Worm (Caenorhabditis elegans) whole organism, L2 larva: ENCODE measurements around the gene F16B12.1.
A peak's percentile ranks its signal among the peaks of the same experiment; 100 is the strongest.

Experiments used
- F13H6.1 ChIP-seq: sonication (generic microtip); optimal IDR thresholded peaks from 2 replicates; lab custom pipeline; 2016; ENCODE audit warnings: missing genetic modification characterization, missing compliant biosample characterization
- R02D3.7 ChIP-seq: fragments of 150-350 bp; optimal IDR thresholded peaks from 2 replicates; lab custom pipeline; 2014; ENCODE audit warnings: missing biosample characterization, missing genetic modification characterization
- Y55F3AM.14 ChIP-seq: fragments of 200-800 bp; sonication (Bioruptor generic); optimal IDR thresholded peaks from 2 replicates; lab custom pipeline; 2018; ENCODE audit warnings: mild to moderate bottlenecking, missing genetic modification characterization, missing compliant biosample characterization
- ZK546.5 ChIP-seq: sonication (generic microtip); optimal IDR thresholded peaks from 2 replicates; lab custom pipeline; 2017; ENCODE audit warnings: missing biosample characterization, missing genetic modification characterization
- alr-1 ChIP-seq: fragments of 150-350 bp; optimal IDR thresholded peaks from 2 replicates; lab custom pipeline; 2014; ENCODE audit warnings: missing biosample characterization, missing genetic modification characterization
- ama-1 ChIP-seq: fragments of 150-350 bp; optimal IDR thresholded peaks from 2 replicates; lab custom pipeline; 2018; ENCODE audit warnings: inconsistent platforms
- blmp-1 ChIP-seq: sonication (generic microtip); optimal IDR thresholded peaks from 2 replicates; lab custom pipeline; 2017; ENCODE audit warnings: missing genetic modification characterization, mild to moderate bottlenecking, missing compliant biosample characterization, antibody characterized with exemption, moderate library complexity; ENCODE audit not compliant: insufficient read depth
- ceh-16 ChIP-seq: fragments of 150-350 bp; optimal IDR thresholded peaks from 2 replicates; lab custom pipeline; 2014; ENCODE audit warnings: missing biosample characterization, missing genetic modification characterization
- ceh-82 ChIP-seq: fragments of 150-350 bp; optimal IDR thresholded peaks from 2 replicates; lab custom pipeline; 2014; ENCODE audit warnings: missing biosample characterization, missing genetic modification characterization
- crh-2 ChIP-seq: sonication (generic microtip); optimal IDR thresholded peaks from 2 replicates; lab custom pipeline; 2017; ENCODE audit warnings: missing biosample characterization, missing genetic modification characterization
- dmd-4 ChIP-seq: sonication (generic microtip); optimal IDR thresholded peaks from 2 replicates; lab custom pipeline; 2017; ENCODE audit warnings: missing biosample characterization, missing genetic modification characterization
- egl-27 ChIP-seq: sonication (generic microtip); optimal IDR thresholded peaks from 3 replicates; lab custom pipeline; 2017; ENCODE audit warnings: missing biosample characterization, missing genetic modification reagents, missing genetic modification characterization
- elt-3 ChIP-seq: sonication (generic microtip); optimal IDR thresholded peaks from 2 replicates; lab custom pipeline; 2017; ENCODE audit warnings: missing biosample characterization, missing genetic modification characterization
- fos-1 ChIP-seq: fragments of 150-350 bp; optimal IDR thresholded peaks from 2 replicates; lab custom pipeline; 2014; ENCODE audit warnings: missing biosample characterization, missing genetic modification characterization
- lin-11 ChIP-seq: fragments of 150-350 bp; sonication (generic microtip); optimal IDR thresholded peaks from 2 replicates; lab custom pipeline; 2014; ENCODE audit warnings: missing biosample characterization, missing genetic modification characterization, inconsistent platforms, mixed read lengths
- lin-13 ChIP-seq: fragments of 150-350 bp; optimal IDR thresholded peaks from 2 replicates; lab custom pipeline; 2014; ENCODE audit warnings: missing biosample characterization, missing genetic modification reagents, missing genetic modification characterization
- lin-39 ChIP-seq: fragments of 150-350 bp; optimal IDR thresholded peaks from 2 replicates; lab custom pipeline; 2014; ENCODE audit warnings: missing biosample characterization, missing genetic modification reagents, missing genetic modification characterization
- lsy-2 ChIP-seq, 2 experiments: fragments of 150-350 bp in 1 of 2; sonication (generic microtip) in 1 of 2; optimal IDR thresholded peaks; 2 replicates each; lab custom pipeline; 2014 to 2017; ENCODE audit warnings: missing biosample characterization in 2 of 2, missing genetic modification characterization in 2 of 2
- mab-5 ChIP-seq: fragments of 150-350 bp; optimal IDR thresholded peaks from 2 replicates; lab custom pipeline; 2014; ENCODE audit warnings: missing biosample characterization, missing genetic modification characterization
- mbf-1 ChIP-seq: sonication (generic microtip); optimal IDR thresholded peaks from 2 replicates; lab custom pipeline; 2017; ENCODE audit warnings: missing biosample characterization, missing genetic modification characterization
- nhr-10 ChIP-seq: sonication (generic microtip); optimal IDR thresholded peaks from 2 replicates; lab custom pipeline; 2017; ENCODE audit warnings: missing biosample characterization, missing genetic modification characterization
- nhr-11 ChIP-seq: fragments of 150-350 bp; optimal IDR thresholded peaks from 2 replicates; lab custom pipeline; 2014; ENCODE audit warnings: missing biosample characterization, missing genetic modification characterization
- nhr-129 ChIP-seq: fragments of 150-350 bp; optimal IDR thresholded peaks from 2 replicates; lab custom pipeline; 2014; ENCODE audit warnings: missing biosample characterization, missing genetic modification characterization
- nhr-21 ChIP-seq: fragments of 150-350 bp; optimal IDR thresholded peaks from 2 replicates; lab custom pipeline; 2014; ENCODE audit warnings: missing biosample characterization, missing genetic modification characterization
- nhr-23 ChIP-seq: fragments of 150-350 bp; optimal IDR thresholded peaks from 2 replicates; lab custom pipeline; 2014; ENCODE audit warnings: missing biosample characterization, missing genetic modification reagents, missing genetic modification characterization
- nhr-25 ChIP-seq: fragments of 150-350 bp; sonication (generic microtip); optimal IDR thresholded peaks from 3 replicates; lab custom pipeline; 2014; ENCODE audit warnings: missing biosample characterization, missing genetic modification characterization
- nhr-6 ChIP-seq: fragments of 150-350 bp; optimal IDR thresholded peaks from 2 replicates; lab custom pipeline; 2014; ENCODE audit warnings: missing biosample characterization, missing genetic modification characterization
- nhr-77 ChIP-seq: fragments of 150-350 bp; optimal IDR thresholded peaks from 2 replicates; lab custom pipeline; 2014; ENCODE audit warnings: missing biosample characterization, missing genetic modification characterization
- sem-4 ChIP-seq: fragments of 150-350 bp; optimal IDR thresholded peaks from 2 replicates; lab custom pipeline; 2014; ENCODE audit warnings: missing biosample characterization, missing genetic modification reagents, missing genetic modification characterization
- skn-1 ChIP-seq: sonication (generic microtip); optimal IDR thresholded peaks from 2 replicates; lab custom pipeline; 2017; ENCODE audit warnings: missing biosample characterization, missing genetic modification characterization
- sma-3 ChIP-seq: sonication (generic microtip); optimal IDR thresholded peaks from 2 replicates; lab custom pipeline; 2016; ENCODE audit warnings: missing genetic modification reagents, missing genetic modification characterization, missing compliant biosample characterization
- sma-9 ChIP-seq, 2 experiments: fragments of 150-350 bp in 1 of 2; sonication (generic microtip) in 1 of 2; optimal IDR thresholded peaks; 2 replicates each; lab custom pipeline; 2014 to 2016; ENCODE audit warnings: missing genetic modification characterization in 2 of 2, mild to moderate bottlenecking in 1 of 2, missing biosample characterization in 1 of 2, missing compliant biosample characterization in 1 of 2, missing genetic modification reagents in 1 of 2, moderate library complexity in 1 of 2
- snpc-4 ChIP-seq: fragments of 150-350 bp; optimal IDR thresholded peaks from 2 replicates; lab custom pipeline; 2014; ENCODE audit warnings: missing biosample characterization, missing genetic modification characterization
- unc-55 ChIP-seq: fragments of 150-350 bp; sonication (generic microtip); optimal IDR thresholded peaks from 3 replicates; lab custom pipeline; 2014; ENCODE audit warnings: missing biosample characterization, missing genetic modification reagents, missing genetic modification characterization
- unc-62 ChIP-seq: fragments of 150-350 bp; optimal IDR thresholded peaks from 2 replicates; lab custom pipeline; 2014; ENCODE audit warnings: missing biosample characterization, missing genetic modification reagents, missing genetic modification characterization
- zag-1 ChIP-seq: fragments of 150-350 bp; optimal IDR thresholded peaks from 2 replicates; lab custom pipeline; 2014; ENCODE audit warnings: missing biosample characterization, missing genetic modification characterization
- ztf-11 ChIP-seq: sonication (generic microtip); optimal IDR thresholded peaks from 2 replicates; lab custom pipeline; 2017; ENCODE audit warnings: missing biosample characterization, missing genetic modification characterization
- ztf-4 ChIP-seq: fragments of 150-350 bp; optimal IDR thresholded peaks from 2 replicates; lab custom pipeline; 2014; ENCODE audit warnings: missing biosample characterization, missing genetic modification characterization

Gene F16B12.1

ce11 chrX:14102474-14102873 is 17.2 kb downstream of the F16B12.1 start:
- no peak for TF ChIP-seq zag-1 (tag; lab: Kevin White, UChicago)
- no peak for TF ChIP-seq nhr-10 (tag; lab: Kevin White, UChicago)
- TF ChIP-seq elt-3 (tag; lab: Kevin White, UChicago) = no peak
- TF ChIP-seq nhr-129 = no peak
- no peak for TF ChIP-seq alr-1 (tag; lab: Kevin White, UChicago)
- no peak for TF ChIP-seq ztf-4 (tag; lab: Kevin White, UChicago)
- no peak for TF ChIP-seq unc-62 (GFP tag; lab: Kevin White, UChicago)
- no peak for TF ChIP-seq skn-1
- TF ChIP-seq lsy-2 (tag; optimal IDR thresholded peaks at IDR 0.05; lab: Kevin White, UChicago) = no peak
- TF ChIP-seq ceh-16 = no peak
- TF ChIP-seq lin-11 (tag; lab: Kevin White, UChicago) = no peak
- no peak for TF ChIP-seq F13H6.1 (tag; lab: Kevin White, UChicago)
- no peak for TF ChIP-seq sem-4 (tag; lab: Kevin White, UChicago)
- no peak for TF ChIP-seq fos-1 (tag; lab: Kevin White, UChicago)
- TF ChIP-seq crh-2 (tag; lab: Kevin White, UChicago) = no peak
- TF ChIP-seq dmd-4 (tag; lab: Kevin White, UChicago) = no peak
- no peak for TF ChIP-seq R02D3.7 (tag; lab: Kevin White, UChicago)
- TF ChIP-seq sma-9 (GFP tag; optimal IDR thresholded peaks at IDR 0.05; lab: Kevin White, UChicago) = no peak
- no peak for TF ChIP-seq sma-9 (tag; optimal IDR thresholded peaks at IDR 0.05; lab: Kevin White, UChicago)
- no peak for TF ChIP-seq lin-39 (tag; lab: Kevin White, UChicago)
- TF ChIP-seq, all 48 proteins: peak for 0

- TF ChIP-seq dmd-4 (tag; lab: Kevin White, UChicago) = no peak
Observed at ce11 chrX:14108245-14108644, 22.9 kb downstream of the F16B12.1 start, which contains the start of gene F16B12.7. Gene F16B12.7 (plus strand): TSS chrX:14108545.

ce11 chrX:14113347-14113746 is 28.0 kb downstream of the F16B12.1 start, which contains the start of gene nhr-281:
Gene nhr-281 (minus strand): TSS chrX:14113447.
- TF ChIP-seq mab-5 (no peak), ceh-16 (no peak), mbf-1 (no peak), R02D3.7 (tag; lab: Kevin White, UChicago) (no peak), egl-27 (tag; lab: Kevin White, UChicago) (no peak), ztf-11 (tag; lab: Kevin White, UChicago) (no peak), ama-1 (no peak), lin-39 (tag; lab: Kevin White, UChicago) (no peak), lsy-2 (tag; optimal IDR thresholded peaks at IDR 0.05; lab: Kevin White, UChicago) (no peak), nhr-21 (tag; lab: Kevin White, UChicago) (no peak), nhr-6 (tag; lab: Kevin White, UChicago) (no peak), fos-1 (tag; lab: Kevin White, UChicago) (no peak), nhr-77 (no peak)

- TF ChIP-seq Y55F3AM.14 (GFP tag; lab: Kevin White, UChicago) = peak; percentile 42
- no peak for TF ChIP-seq nhr-25 (tag; lab: Kevin White, UChicago)
- TF ChIP-seq nhr-23 (tag; lab: Kevin White, UChicago) = no peak
- TF ChIP-seq snpc-4 (tag; lab: Kevin White, UChicago) = no peak
- peak; percentile 11 for TF ChIP-seq crh-2 (tag; lab: Kevin White, UChicago)
- peak; percentile 50 for TF ChIP-seq sma-3 (GFP tag; lab: Kevin White, UChicago)
- TF ChIP-seq ceh-82 (tag; lab: Kevin White, UChicago) = no peak
- TF ChIP-seq sma-9 (GFP tag; optimal IDR thresholded peaks at IDR 0.05; lab: Kevin White, UChicago) = peak; percentile 61
- TF ChIP-seq sma-9 (tag; optimal IDR thresholded peaks at IDR 0.05; lab: Kevin White, UChicago) = no peak
- peak; percentile 25 for TF ChIP-seq nhr-11 (tag; lab: Kevin White, UChicago)
- TF ChIP-seq ama-1 = no peak
- peak; percentile 29 for TF ChIP-seq lin-13 (GFP tag; lab: Kevin White, UChicago)
- TF ChIP-seq lin-11 (tag; lab: Kevin White, UChicago) = no peak
- TF ChIP-seq lsy-2 (tag; optimal IDR thresholded peaks at IDR 0.05; lab: Kevin White, UChicago) = no peak
- no peak for TF ChIP-seq ZK546.5 (tag; lab: Kevin White, UChicago)
- peak; percentile 51 for TF ChIP-seq nhr-21 (tag; lab: Kevin White, UChicago)
- no peak for TF ChIP-seq lin-39 (tag; lab: Kevin White, UChicago)
- no peak for TF ChIP-seq mbf-1
- TF ChIP-seq blmp-1 (tag; lab: Kevin White, UChicago) = no peak
- TF ChIP-seq nhr-129 = peak; percentile 54
- peak; percentile 30 for TF ChIP-seq F13H6.1 (tag; lab: Kevin White, UChicago)
- TF ChIP-seq fos-1 (tag; lab: Kevin White, UChicago) = peak; percentile 57
- no peak for TF ChIP-seq dmd-4 (tag; lab: Kevin White, UChicago)
- TF ChIP-seq unc-55 (GFP tag; lab: Kevin White, UChicago) = peak; percentile 20
- no peak for TF ChIP-seq ztf-4 (tag; lab: Kevin White, UChicago)
Observed at ce11 chrX:14115480-14116161, 30.3 kb downstream of the F16B12.1 start, which contains the start of gene F28H6.7. Gene F28H6.7 (plus strand): TSS chrX:14116111.
